Worm (Caenorhabditis elegans): ENCODE data around the gene alh-9.

Gene alh-9

ce11 chrIII:5845483-5845882 is 10.3 kb upstream of the alh-9 start (continued):
- TF ChIP-seq Y105C5A.15 (GFP tag; IDR thresholded peaks at IDR 0.05): no peak

ce11 chrIII:5846412-5846811 is 9.4 kb upstream of the alh-9 start:
- TF ChIP-seq duxl-1 (tag; optimal IDR thresholded peaks at IDR 0.05; ENCODE audit: poor library complexity) (no peak), jun-1 (tag; optimal IDR thresholded peaks at IDR 0.05) (no peak), nhr-11 (tag; optimal IDR thresholded peaks at IDR 0.05) (no peak), nhr-28 (tag; optimal IDR thresholded peaks at IDR 0.05) (no peak), D1046.2 (GFP tag; IDR thresholded peaks at IDR 0.05) (no peak), unc-130 (GFP tag; optimal IDR thresholded peaks at IDR 0.05) (no peak), zip-2 (tag; optimal IDR thresholded peaks at IDR 0.05) (no peak), php-3 (GFP tag; IDR thresholded peaks at IDR 0.05) (no peak), snpc-1.2 (GFP tag; IDR thresholded peaks at IDR 0.05) (no peak), T20F7.1 (GFP tag; optimal IDR thresholded peaks at IDR 0.05) (no peak), set-16 (GFP tag; IDR thresholded peaks at IDR 0.05) (peak; percentile 10; the same call in 1 of the 2 replicates), fkh-10 (GFP tag; optimal IDR thresholded peaks at IDR 0.05) (peak; percentile 63), hlh-30 (tag; optimal IDR thresholded peaks at IDR 0.05; ENCODE audit: insufficient read depth) (peak; percentile 4), lin-29 (GFP tag; IDR thresholded peaks at IDR 0.05) (no peak), aha-1 (tag) (peak; percentile 7), fos-1 (tag; optimal IDR thresholded peaks at IDR 0.05) (no peak), nhr-25 (tag; optimal IDR thresholded peaks at IDR 0.05; ENCODE audit: borderline replicate concordance, insufficient read depth) (no peak), daf-8 (GFP tag; IDR thresholded peaks at IDR 0.05) (no peak), lsy-2 (tag; optimal IDR thresholded peaks at IDR 0.05) (peak in 1 of 2 experiments; percentile 21), dpl-1 (GFP tag; optimal IDR thresholded peaks at IDR 0.05) (no peak), nhr-237 (tag; optimal IDR thresholded peaks at IDR 0.05) (no peak), lin-39 (tag; optimal IDR thresholded peaks at IDR 0.05) (no peak), dmd-6 (GFP tag; IDR thresholded peaks at IDR 0.05) (no peak), Y5F2A.4 (GFP tag; optimal IDR thresholded peaks at IDR 0.05) (no peak), nhr-42 (GFP tag; IDR thresholded peaks at IDR 0.05) (no peak), arid-1 (GFP tag; conservative IDR thresholded peaks at IDR 0.05) (no peak), mdl-1 (tag; optimal IDR thresholded peaks at IDR 0.05) (peak in 1 of 2 experiments; percentile 20), egl-27 (tag; optimal IDR thresholded peaks at IDR 0.05) (no peak), gei-8 (GFP tag; optimal IDR thresholded peaks at IDR 0.05) (no peak)

ce11 chrIII:5853240-5853639 is 2.6 kb upstream of the alh-9 start, which contains the start of gene ddx-23:
TSS of gene ddx-23 (minus strand) at chrIII:5853269.
- peak in 1 of 2 experiments; percentile 71 for TF ChIP-seq lsy-2 (tag; optimal IDR thresholded peaks at IDR 0.05)
- TF ChIP-seq daf-19 (GFP tag; conservative IDR thresholded peaks at IDR 0.05): 0 out of 2 replicates have a peak, but pooled peaks have one; percentile 13
- no peak for TF ChIP-seq spr-1 (tag; optimal IDR thresholded peaks at IDR 0.05)
- no peak for TF ChIP-seq F37D6.2 (tag; optimal IDR thresholded peaks at IDR 0.05)
- peak; percentile 7 for TF ChIP-seq lin-13 (GFP tag; optimal IDR thresholded peaks at IDR 0.05)
- peak; percentile 53 for TF ChIP-seq F49E8.2 (tag; optimal IDR thresholded peaks at IDR 0.05; ENCODE audit: borderline replicate concordance)
- peak in 1 of 2 experiments; percentile 26 for TF ChIP-seq daf-16 (GFP tag; optimal IDR thresholded peaks at IDR 0.05)
- TF ChIP-seq daf-16 (tag; optimal IDR thresholded peaks at IDR 0.05): peak; percentile 31
- TF ChIP-seq mep-1 (tag; optimal IDR thresholded peaks at IDR 0.05): peak; percentile 42
- TF ChIP-seq pha-4 (GFP tag; IDR thresholded peaks at IDR 0.05): peak; percentile 34; the same call in 1 of the 2 replicates
- no peak for TF ChIP-seq pha-4 (tag; optimal IDR thresholded peaks at IDR 0.05)
- TF ChIP-seq dpl-1 (GFP tag; optimal IDR thresholded peaks at IDR 0.05): peak; percentile 67
- TF ChIP-seq ceh-44 (GFP tag; IDR thresholded peaks at IDR 0.05): no peak
- TF ChIP-seq zfp-3 (GFP tag; conservative IDR thresholded peaks at IDR 0.05): peak; percentile 65
- peak; percentile 27; the same call in 1 of the 2 replicates for TF ChIP-seq snpc-1.2 (GFP tag; IDR thresholded peaks at IDR 0.05)
- TF ChIP-seq nhr-111 (GFP tag; optimal IDR thresholded peaks at IDR 0.05): no peak
- peak; percentile 76 for TF ChIP-seq mes-2 (tag; optimal IDR thresholded peaks at IDR 0.05; ENCODE audit: poor library complexity, severe bottlenecking)
- TF ChIP-seq hlh-30 (tag; optimal IDR thresholded peaks at IDR 0.05; ENCODE audit: insufficient read depth): peak; percentile 23
- TF ChIP-seq lin-38 (GFP tag; IDR thresholded peaks at IDR 0.05): peak; percentile 75
- peak; percentile 36 for TF ChIP-seq nhr-102 (tag; optimal IDR thresholded peaks at IDR 0.05)
- 0 out of 2 replicates have a peak, but pooled peaks have one; percentile 56 for TF ChIP-seq Y105C5A.15 (GFP tag; IDR thresholded peaks at IDR 0.05)
- peak; percentile 32 for TF ChIP-seq dve-1 (tag; optimal IDR thresholded peaks at IDR 0.05; ENCODE audit: insufficient read depth)
- peak; percentile 22 for TF ChIP-seq Y5F2A.4 (GFP tag; optimal IDR thresholded peaks at IDR 0.05)
- TF ChIP-seq lin-39 (tag; optimal IDR thresholded peaks at IDR 0.05): no peak
- 0 out of 2 replicates have a peak, but pooled peaks have one; percentile 9 for TF ChIP-seq T26A8.4 (GFP tag; IDR thresholded peaks at IDR 0.05)

All from whole organism, L4 larva.